Fruit fly (Drosophila melanogaster): ENCODE measurements around the gene obst-I.
A peak's percentile ranks its signal among the peaks of the same experiment; 100 is the strongest.

Gene obst-I

DNA sequence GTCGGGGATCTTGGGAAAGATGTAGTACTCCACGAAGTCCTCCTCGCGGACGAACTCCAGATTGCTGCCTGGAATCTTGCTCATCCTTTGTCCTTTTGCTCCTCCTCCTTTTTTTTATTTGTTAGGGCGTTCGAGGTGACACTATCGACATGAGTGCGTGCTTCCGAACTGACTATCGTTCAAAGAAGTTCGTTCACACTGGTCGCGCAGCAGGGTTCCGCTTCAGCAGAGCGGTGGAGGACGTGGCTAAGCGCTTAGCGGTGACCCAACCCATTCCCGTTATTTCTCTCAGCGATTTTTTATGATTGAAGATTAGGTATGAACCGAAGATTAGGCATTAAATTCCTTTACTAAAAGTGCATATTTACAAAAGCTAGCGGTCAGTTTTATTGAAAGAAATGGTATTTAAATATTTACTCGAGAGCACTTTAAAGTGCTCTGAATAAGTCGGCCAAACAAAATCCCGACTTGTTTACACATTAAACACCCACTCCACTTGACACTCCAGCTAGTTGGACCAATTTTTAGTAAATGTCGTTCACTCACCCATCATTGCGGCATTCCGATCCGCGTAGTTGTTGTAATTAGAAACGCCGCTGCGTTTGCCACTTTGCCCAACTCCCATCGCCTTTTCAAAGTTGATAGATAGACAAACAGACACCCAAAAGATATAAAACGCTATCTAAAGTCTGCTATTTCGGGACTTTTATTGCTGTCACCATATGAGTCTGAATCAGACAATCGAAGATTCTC lies 1.8 kb upstream of the obst-I start, which contains the start of the genes ecd and CG13806 (continued):
- TF ChIP-seq HmgD (GFP tag; optimal IDR thresholded peaks at IDR 0.05) = peak; percentile 77
- peak; percentile 71 for TF ChIP-seq grn (GFP tag; optimal IDR thresholded peaks at IDR 0.05)
- no peak for TF ChIP-seq z (GFP tag; IDR thresholded peaks at IDR 0.05)
- peak; percentile 60 for TF ChIP-seq gfzf (GFP tag; optimal IDR thresholded peaks at IDR 0.05)
- TF ChIP-seq CG2199 (GFP tag; IDR thresholded peaks at IDR 0.05) = no peak
- no peak for TF ChIP-seq dmrt99B (tag; optimal IDR thresholded peaks at IDR 0.05)
- peak; percentile 25 for TF ChIP-seq ERR (GFP tag; optimal IDR thresholded peaks at IDR 0.05)
- no peak for TF ChIP-seq CG17328 (GFP tag; IDR thresholded peaks at IDR 0.05)
- TF ChIP-seq kay (GFP tag; optimal IDR thresholded peaks at IDR 0.05) = no peak
- TF ChIP-seq sr (GFP tag; IDR thresholded peaks at IDR 0.05) = no peak
- peak; percentile 67 for TF ChIP-seq zfh1 (GFP tag; IDR thresholded peaks at IDR 0.05)
- peak; percentile 76 for TF ChIP-seq nerfin-2 (GFP tag; IDR thresholded peaks at IDR 0.05; ENCODE audit: partially characterized antibody)
- no peak for TF ChIP-seq B-H2 (GFP tag; optimal IDR thresholded peaks at IDR 0.05)
- TF ChIP-seq trh (GFP tag; optimal IDR thresholded peaks at IDR 0.05) = peak; percentile 14
- TF ChIP-seq Hmx (GFP tag; optimal IDR thresholded peaks at IDR 0.05) = no peak
- TF ChIP-seq CG12299 (tag; optimal IDR thresholded peaks at IDR 0.05) = no peak
- peak; percentile 40 for TF ChIP-seq ftz-f1 (GFP tag; optimal IDR thresholded peaks at IDR 0.05)
- TF ChIP-seq CG7963 (GFP tag; IDR thresholded peaks at IDR 0.05; ENCODE audit: partially characterized antibody) = peak; percentile 93
- peak; percentile 21 for TF ChIP-seq NfI (GFP tag; optimal IDR thresholded peaks at IDR 0.05)
- peak; percentile 29; the same call in 1 of the 2 replicates for TF ChIP-seq lmd (GFP tag; IDR thresholded peaks at IDR 0.05)
- TF ChIP-seq Dp (GFP tag; optimal IDR thresholded peaks at IDR 0.05) = peak; percentile 30
- peak; percentile 98 for TF ChIP-seq Opbp (GFP tag; IDR thresholded peaks at IDR 0.05; ENCODE audit: partially characterized antibody)
- no peak for TF ChIP-seq Optix (GFP tag; IDR thresholded peaks at IDR 0.05)
- TF ChIP-seq Trl (optimal IDR thresholded peaks at IDR 0.05) = no peak
- peak; percentile 51 for TF ChIP-seq Trl (GFP tag; optimal IDR thresholded peaks at IDR 0.05)
- TF ChIP-seq HHEX (GFP tag; optimal IDR thresholded peaks at IDR 0.05) = no peak
- TF ChIP-seq CG31224 (GFP tag; IDR thresholded peaks at IDR 0.05) = no peak
- 0 out of 2 replicates have a peak, but pooled peaks have one; percentile 25 for TF ChIP-seq CG14667 (GFP tag; IDR thresholded peaks at IDR 0.05)
- no peak for TF ChIP-seq CG6813 (GFP tag; optimal IDR thresholded peaks at IDR 0.05)
- TF ChIP-seq Sin3A (optimal IDR thresholded peaks at IDR 0.05) = peak; percentile 62
- peak; percentile 75 for TF ChIP-seq CG15514 (GFP tag; optimal IDR thresholded peaks at IDR 0.05)
- peak in 1 of 2 experiments; percentile 23 for TF ChIP-seq crp (GFP tag; optimal IDR thresholded peaks at IDR 0.05)
- TF ChIP-seq Gsc (GFP tag; IDR thresholded peaks at IDR 0.05) = no peak
- TF ChIP-seq CG13894 (tag; optimal IDR thresholded peaks at IDR 0.05) = peak; percentile 34
- 0 out of 2 replicates have a peak, but pooled peaks have one; percentile 45 for TF ChIP-seq CG14441 (GFP tag; IDR thresholded peaks at IDR 0.05)
- TF ChIP-seq cg (GFP tag; optimal IDR thresholded peaks at IDR 0.05) = no peak
- no peak for TF ChIP-seq CG10321 (GFP tag; IDR thresholded peaks at IDR 0.05)
- TF ChIP-seq sisA (GFP tag; IDR thresholded peaks at IDR 0.05) = peak; percentile 59
- no peak for TF ChIP-seq CG8924 (tag; optimal IDR thresholded peaks at IDR 0.05)
- TF ChIP-seq CG7357 (GFP tag; IDR thresholded peaks at IDR 0.05) = peak; percentile 97
- TF ChIP-seq Meics (GFP tag; optimal IDR thresholded peaks at IDR 0.05) = no peak
- TF ChIP-seq CG17568 (GFP tag; optimal IDR thresholded peaks at IDR 0.05) = no peak
- no peak for TF ChIP-seq Eip74EF (GFP tag; optimal IDR thresholded peaks at IDR 0.05)
- TF ChIP-seq CkIIα-i1 (GFP tag; IDR thresholded peaks at IDR 0.05) = no peak
- no peak for TF ChIP-seq eyg (GFP tag; optimal IDR thresholded peaks at IDR 0.05)
- TF ChIP-seq Asciz (GFP tag; optimal IDR thresholded peaks at IDR 0.05) = no peak
- TF ChIP-seq hkb (optimal IDR thresholded peaks at IDR 0.05) = peak; percentile 76
- TF ChIP-seq hkb (GFP tag; IDR thresholded peaks at IDR 0.05) = no peak
- peak; percentile 92 for TF ChIP-seq sna (GFP tag; IDR thresholded peaks at IDR 0.05; ENCODE audit: partially characterized antibody)
- no peak for TF ChIP-seq CG10267 (tag; optimal IDR thresholded peaks at IDR 0.05)

Data from whole organism, embryonic.